Fruit fly (Drosophila melanogaster): Measurements from ENCODE around the gene Gbs-70E.

Gbs-70E gene

dm6 chr3L:14547811-14548765 is 2.7 kb downstream of the Gbs-70E start:
- TF ChIP-seq Hnf4 (GFP tag; optimal IDR thresholded peaks at IDR 0.05) (no peak), Rel (GFP tag; optimal IDR thresholded peaks at IDR 0.05) (no peak), Rel (tag; optimal IDR thresholded peaks at IDR 0.05) (peak; percentile 27), tai (GFP tag; optimal IDR thresholded peaks at IDR 0.05) (no peak), CG9705 (GFP tag; optimal IDR thresholded peaks at IDR 0.05) (no peak), usp (GFP tag; optimal IDR thresholded peaks at IDR 0.05) (no peak), h (GFP tag; optimal IDR thresholded peaks at IDR 0.05) (peak; percentile 31), foxo (GFP tag; optimal IDR thresholded peaks at IDR 0.05) (no peak), dmrt93B (GFP tag; optimal IDR thresholded peaks at IDR 0.05) (no peak), Mio (GFP tag; optimal IDR thresholded peaks at IDR 0.05) (no peak)

dm6 chr3L:14546918-14547533 is 3.7 kb downstream of the Gbs-70E start:
- TF ChIP-seq Abd-B (GFP tag; optimal IDR thresholded peaks at IDR 0.05) (no peak), CrebA (GFP tag; optimal IDR thresholded peaks at IDR 0.05; ENCODE audit: borderline replicate concordance) (no peak), dmrt93B (GFP tag; optimal IDR thresholded peaks at IDR 0.05) (no peak), Dif (GFP tag; optimal IDR thresholded peaks at IDR 0.05; ENCODE audit: partially characterized antibody) (no peak), sv (GFP tag; optimal IDR thresholded peaks at IDR 0.05) (no peak), Vsx2 (GFP tag; optimal IDR thresholded peaks at IDR 0.05; ENCODE audit: partially characterized antibody) (no peak), Sp1 (GFP tag; optimal IDR thresholded peaks at IDR 0.05) (no peak), HLH106 (tag; optimal IDR thresholded peaks at IDR 0.05) (no peak), pan (optimal IDR thresholded peaks at IDR 0.05) (no peak), ey (GFP tag; optimal IDR thresholded peaks at IDR 0.05) (no peak), Rel (GFP tag; optimal IDR thresholded peaks at IDR 0.05) (no peak), Rel (tag; optimal IDR thresholded peaks at IDR 0.05) (no peak)

- TF ChIP-seq fru (GFP tag; optimal IDR thresholded peaks at IDR 0.05) = peak; percentile 47
- TF ChIP-seq dmrt93B (GFP tag; optimal IDR thresholded peaks at IDR 0.05) = peak; percentile 19
- peak; percentile 9 for TF ChIP-seq psq (GFP tag; optimal IDR thresholded peaks at IDR 0.05)
- TF ChIP-seq Myc (optimal IDR thresholded peaks at IDR 0.05) = no peak
- peak in 1 of 2 experiments; percentile 32 for TF ChIP-seq foxo (GFP tag; optimal IDR thresholded peaks at IDR 0.05)
- peak; percentile 29 for TF ChIP-seq rgr (GFP tag; optimal IDR thresholded peaks at IDR 0.05)
- no peak for TF ChIP-seq Vsx2 (GFP tag; optimal IDR thresholded peaks at IDR 0.05; ENCODE audit: partially characterized antibody)
- peak; percentile 15 for TF ChIP-seq h (GFP tag; optimal IDR thresholded peaks at IDR 0.05)
Observed at dm6 chr3L:14544987-14545943, 5.5 kb downstream of the Gbs-70E start.

- no peak for TF ChIP-seq pan (optimal IDR thresholded peaks at IDR 0.05)
- no peak for TF ChIP-seq ey (GFP tag; optimal IDR thresholded peaks at IDR 0.05)
- no peak for TF ChIP-seq CG9705 (GFP tag; optimal IDR thresholded peaks at IDR 0.05)
- no peak for TF ChIP-seq Rel (GFP tag; optimal IDR thresholded peaks at IDR 0.05)
- peak; percentile 84 for TF ChIP-seq Rel (tag; optimal IDR thresholded peaks at IDR 0.05)
- TF ChIP-seq Sp1 (GFP tag; optimal IDR thresholded peaks at IDR 0.05) = peak; percentile 12
- TF ChIP-seq rgr (GFP tag; optimal IDR thresholded peaks at IDR 0.05) = peak; percentile 47
- TF ChIP-seq foxo (GFP tag; optimal IDR thresholded peaks at IDR 0.05) = peak in 1 of 2 experiments; percentile 37
- peak; percentile 44 for TF ChIP-seq br (GFP tag; optimal IDR thresholded peaks at IDR 0.05)
- TF ChIP-seq fru (GFP tag; optimal IDR thresholded peaks at IDR 0.05) = peak; percentile 22
- peak; percentile 22 for TF ChIP-seq jim (GFP tag; optimal IDR thresholded peaks at IDR 0.05)
- peak; percentile 27 for TF ChIP-seq woc (GFP tag; optimal IDR thresholded peaks at IDR 0.05)
- TF ChIP-seq Mio (GFP tag; optimal IDR thresholded peaks at IDR 0.05) = peak; percentile 39
- TF ChIP-seq h (GFP tag; optimal IDR thresholded peaks at IDR 0.05) = peak; percentile 61
- TF ChIP-seq sv (GFP tag; optimal IDR thresholded peaks at IDR 0.05) = no peak
- no peak for TF ChIP-seq dmrt93B (GFP tag; optimal IDR thresholded peaks at IDR 0.05)
- TF ChIP-seq Hnf4 (GFP tag; optimal IDR thresholded peaks at IDR 0.05) = peak; percentile 35
- peak; percentile 43 for TF ChIP-seq OdsH (GFP tag; optimal IDR thresholded peaks at IDR 0.05)
- peak; percentile 74 for TF ChIP-seq Hr83 (GFP tag; optimal IDR thresholded peaks at IDR 0.05; ENCODE audit: poor library complexity, severe bottlenecking)
Observed at dm6 chr3L:14543971-14544655, 6.7 kb downstream of the Gbs-70E start.

All from whole organism, wandering third instar larva.